Worm (Caenorhabditis elegans): Measurements from ENCODE around the gene B0035.13.

ce11 chrIV:11319884-11320362, 13.4 kb upstream of the B0035.13 start, which contains the start of gene B0035.18:
- TF ChIP-seq pha-4 (tag; optimal IDR thresholded peaks at IDR 0.05) (no peak), snpc-4 (GFP tag; optimal IDR thresholded peaks at IDR 0.05) (no peak), snpc-4 (tag; optimal IDR thresholded peaks at IDR 0.05) (no peak)
